Fruit fly (Drosophila melanogaster): Measurements from ENCODE around the gene PGRP-SB1.

- no peak for TF ChIP-seq CG8478 (optimal IDR thresholded peaks at IDR 0.05)
- TF ChIP-seq CTCF (optimal IDR thresholded peaks at IDR 0.05) = no peak
Observed at dm6 chr3L:16743906-16744704, 16.3 kb upstream of the PGRP-SB1 start.
